Fruit fly (Drosophila melanogaster): Measurements from ENCODE around the gene CG15528.

dm6 chr3R:30039494-30039893 is 12.4 kb downstream of the CG15528 start, which contains the start of the genes janA, Sry-alpha and Sry-beta:
- TF ChIP-seq CG8478 (optimal IDR thresholded peaks at IDR 0.05) (no peak), usp (GFP tag; optimal IDR thresholded peaks at IDR 0.05) (no peak), psq (optimal IDR thresholded peaks at IDR 0.05) (no peak), pan (optimal IDR thresholded peaks at IDR 0.05) (no peak), EcR (GFP tag; optimal IDR thresholded peaks at IDR 0.05) (no peak), Dll (optimal IDR thresholded peaks at IDR 0.05) (no peak)
